Worm (Caenorhabditis elegans) whole organism, L2 larva: Measurements from ENCODE around the gene npp-1.

Source experiments
- F13H6.1 ChIP-seq: sonication (generic microtip); optimal IDR thresholded peaks from 2 replicates; lab custom pipeline; 2016; ENCODE audit warnings: missing genetic modification characterization, missing compliant biosample characterization
- R02D3.7 ChIP-seq: fragments of 150-350 bp; optimal IDR thresholded peaks from 2 replicates; lab custom pipeline; 2014; ENCODE audit warnings: missing biosample characterization, missing genetic modification characterization
- Y55F3AM.14 ChIP-seq: fragments of 200-800 bp; sonication (Bioruptor generic); optimal IDR thresholded peaks from 2 replicates; lab custom pipeline; 2018; ENCODE audit warnings: mild to moderate bottlenecking, missing genetic modification characterization, missing compliant biosample characterization
- ZK546.5 ChIP-seq: sonication (generic microtip); optimal IDR thresholded peaks from 2 replicates; lab custom pipeline; 2017; ENCODE audit warnings: missing biosample characterization, missing genetic modification characterization
- alr-1 ChIP-seq: fragments of 150-350 bp; optimal IDR thresholded peaks from 2 replicates; lab custom pipeline; 2014; ENCODE audit warnings: missing biosample characterization, missing genetic modification characterization
- aly-2 ChIP-seq: fragments of 150-350 bp; optimal IDR thresholded peaks from 2 replicates; lab custom pipeline; 2014; ENCODE audit warnings: missing biosample characterization, missing genetic modification characterization
- ama-1 ChIP-seq: fragments of 150-350 bp; optimal IDR thresholded peaks from 2 replicates; lab custom pipeline; 2018; ENCODE audit warnings: inconsistent platforms
- blmp-1 ChIP-seq: sonication (generic microtip); optimal IDR thresholded peaks from 2 replicates; lab custom pipeline; 2017; ENCODE audit warnings: missing genetic modification characterization, mild to moderate bottlenecking, missing compliant biosample characterization, antibody characterized with exemption, moderate library complexity; ENCODE audit not compliant: insufficient read depth
- ceh-16 ChIP-seq: fragments of 150-350 bp; optimal IDR thresholded peaks from 2 replicates; lab custom pipeline; 2014; ENCODE audit warnings: missing biosample characterization, missing genetic modification characterization
- ceh-82 ChIP-seq: fragments of 150-350 bp; optimal IDR thresholded peaks from 2 replicates; lab custom pipeline; 2014; ENCODE audit warnings: missing biosample characterization, missing genetic modification characterization
- crh-2 ChIP-seq: sonication (generic microtip); optimal IDR thresholded peaks from 2 replicates; lab custom pipeline; 2017; ENCODE audit warnings: missing biosample characterization, missing genetic modification characterization
- dmd-4 ChIP-seq: sonication (generic microtip); optimal IDR thresholded peaks from 2 replicates; lab custom pipeline; 2017; ENCODE audit warnings: missing biosample characterization, missing genetic modification characterization
- egl-27 ChIP-seq: sonication (generic microtip); optimal IDR thresholded peaks from 3 replicates; lab custom pipeline; 2017; ENCODE audit warnings: missing biosample characterization, missing genetic modification reagents, missing genetic modification characterization
- elt-1 ChIP-seq: fragments of 150-350 bp; optimal IDR thresholded peaks from 2 replicates; lab custom pipeline; 2014; ENCODE audit warnings: missing biosample characterization, missing genetic modification characterization
- elt-3 ChIP-seq: sonication (generic microtip); optimal IDR thresholded peaks from 2 replicates; lab custom pipeline; 2017; ENCODE audit warnings: missing biosample characterization, missing genetic modification characterization
- fos-1 ChIP-seq: fragments of 150-350 bp; optimal IDR thresholded peaks from 2 replicates; lab custom pipeline; 2014; ENCODE audit warnings: missing biosample characterization, missing genetic modification characterization
- gmeb-1 ChIP-seq: fragments of 150-350 bp; optimal IDR thresholded peaks from 2 replicates; lab custom pipeline; 2014; ENCODE audit warnings: missing biosample characterization, missing genetic modification characterization
- lin-13 ChIP-seq: fragments of 150-350 bp; optimal IDR thresholded peaks from 2 replicates; lab custom pipeline; 2014; ENCODE audit warnings: missing biosample characterization, missing genetic modification reagents, missing genetic modification characterization
- lsy-2 ChIP-seq, 2 experiments: fragments of 150-350 bp in 1 of 2; sonication (generic microtip) in 1 of 2; optimal IDR thresholded peaks; 2 replicates each; lab custom pipeline; 2014 to 2017; ENCODE audit warnings: missing biosample characterization in 2 of 2, missing genetic modification characterization in 2 of 2
- mab-5 ChIP-seq: fragments of 150-350 bp; optimal IDR thresholded peaks from 2 replicates; lab custom pipeline; 2014; ENCODE audit warnings: missing biosample characterization, missing genetic modification characterization
- mbf-1 ChIP-seq: sonication (generic microtip); optimal IDR thresholded peaks from 2 replicates; lab custom pipeline; 2017; ENCODE audit warnings: missing biosample characterization, missing genetic modification characterization
- mdl-1 ChIP-seq, 2 experiments: fragments of 150-350 bp in 1 of 2; sonication (generic microtip) in 1 of 2; optimal IDR thresholded peaks; 2 replicates each; lab custom pipeline; 2017; ENCODE audit warnings: missing biosample characterization in 2 of 2, missing genetic modification characterization in 2 of 2
- nhr-10 ChIP-seq: sonication (generic microtip); optimal IDR thresholded peaks from 2 replicates; lab custom pipeline; 2017; ENCODE audit warnings: missing biosample characterization, missing genetic modification characterization
- nhr-11 ChIP-seq: fragments of 150-350 bp; optimal IDR thresholded peaks from 2 replicates; lab custom pipeline; 2014; ENCODE audit warnings: missing biosample characterization, missing genetic modification characterization
- nhr-12 ChIP-seq: fragments of 150-350 bp; optimal IDR thresholded peaks from 2 replicates; lab custom pipeline; 2014; ENCODE audit warnings: missing biosample characterization, missing genetic modification characterization
- nhr-21 ChIP-seq: fragments of 150-350 bp; optimal IDR thresholded peaks from 2 replicates; lab custom pipeline; 2014; ENCODE audit warnings: missing biosample characterization, missing genetic modification characterization
- nhr-23 ChIP-seq: fragments of 150-350 bp; optimal IDR thresholded peaks from 2 replicates; lab custom pipeline; 2014; ENCODE audit warnings: missing biosample characterization, missing genetic modification reagents, missing genetic modification characterization
- nhr-237 ChIP-seq: fragments of 150-350 bp; optimal IDR thresholded peaks from 2 replicates; lab custom pipeline; 2014; ENCODE audit warnings: missing biosample characterization, missing genetic modification characterization
- nhr-25 ChIP-seq: fragments of 150-350 bp; sonication (generic microtip); optimal IDR thresholded peaks from 3 replicates; lab custom pipeline; 2014; ENCODE audit warnings: missing biosample characterization, missing genetic modification characterization
- nhr-6 ChIP-seq: fragments of 150-350 bp; optimal IDR thresholded peaks from 2 replicates; lab custom pipeline; 2014; ENCODE audit warnings: missing biosample characterization, missing genetic modification characterization
- nhr-77 ChIP-seq: fragments of 150-350 bp; optimal IDR thresholded peaks from 2 replicates; lab custom pipeline; 2014; ENCODE audit warnings: missing biosample characterization, missing genetic modification characterization
- peb-1 ChIP-seq: fragments of 150-350 bp; optimal IDR thresholded peaks from 2 replicates; lab custom pipeline; 2014; ENCODE audit warnings: missing biosample characterization, missing genetic modification characterization
- skn-1 ChIP-seq: sonication (generic microtip); optimal IDR thresholded peaks from 2 replicates; lab custom pipeline; 2017; ENCODE audit warnings: missing biosample characterization, missing genetic modification characterization
- sma-3 ChIP-seq: sonication (generic microtip); optimal IDR thresholded peaks from 2 replicates; lab custom pipeline; 2016; ENCODE audit warnings: missing genetic modification reagents, missing genetic modification characterization, missing compliant biosample characterization
- sma-9 ChIP-seq, 2 experiments: fragments of 150-350 bp in 1 of 2; sonication (generic microtip) in 1 of 2; optimal IDR thresholded peaks; 2 replicates each; lab custom pipeline; 2014 to 2016; ENCODE audit warnings: missing genetic modification characterization in 2 of 2, mild to moderate bottlenecking in 1 of 2, missing biosample characterization in 1 of 2, missing compliant biosample characterization in 1 of 2, missing genetic modification reagents in 1 of 2, moderate library complexity in 1 of 2
- snpc-4 ChIP-seq: fragments of 150-350 bp; optimal IDR thresholded peaks from 2 replicates; lab custom pipeline; 2014; ENCODE audit warnings: missing biosample characterization, missing genetic modification characterization
- unc-39 ChIP-seq: fragments of 150-350 bp; optimal IDR thresholded peaks from 2 replicates; lab custom pipeline; 2014; ENCODE audit warnings: missing biosample characterization, missing genetic modification characterization
- unc-55 ChIP-seq: fragments of 150-350 bp; sonication (generic microtip); optimal IDR thresholded peaks from 3 replicates; lab custom pipeline; 2014; ENCODE audit warnings: missing biosample characterization, missing genetic modification reagents, missing genetic modification characterization
- unc-62 ChIP-seq: fragments of 150-350 bp; optimal IDR thresholded peaks from 2 replicates; lab custom pipeline; 2014; ENCODE audit warnings: missing biosample characterization, missing genetic modification reagents, missing genetic modification characterization
- zag-1 ChIP-seq: fragments of 150-350 bp; optimal IDR thresholded peaks from 2 replicates; lab custom pipeline; 2014; ENCODE audit warnings: missing biosample characterization, missing genetic modification characterization
- ztf-1 ChIP-seq: fragments of 200-800 bp; sonication (Bioruptor generic); conservative IDR thresholded peaks from 2 replicates; pipeline ENCODE4 v1.3.6; 2022; ENCODE audit warnings: missing genetic modification characterization, missing compliant biosample characterization
- ztf-11 ChIP-seq: sonication (generic microtip); optimal IDR thresholded peaks from 2 replicates; lab custom pipeline; 2017; ENCODE audit warnings: missing biosample characterization, missing genetic modification characterization
- ztf-4 ChIP-seq: fragments of 150-350 bp; optimal IDR thresholded peaks from 2 replicates; lab custom pipeline; 2014; ENCODE audit warnings: missing biosample characterization, missing genetic modification characterization

The npp-1 gene

DNA sequence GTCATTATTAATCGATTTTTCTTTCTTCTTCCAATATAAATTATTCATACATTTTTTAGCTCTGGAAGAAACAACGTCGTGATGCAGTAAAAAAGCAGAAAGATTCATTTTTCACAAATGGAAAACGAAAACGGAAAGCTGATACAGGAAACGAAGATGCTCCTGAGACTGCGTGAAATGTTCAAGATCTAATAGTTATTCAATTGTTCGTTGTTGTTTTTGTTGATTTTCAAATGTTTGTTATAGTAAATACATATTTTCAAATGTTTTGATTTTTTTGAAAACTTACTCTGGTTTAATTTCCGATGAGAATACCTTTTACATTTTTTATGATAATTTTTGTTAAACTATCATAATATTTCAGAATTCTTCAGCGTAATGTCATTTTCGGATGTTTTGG, 5.5 kb downstream of the npp-1 start, which contains the start of gene K07F5.16:
Gene K07F5.16 (plus strand): TSS at position 301 of the 400 bp plus-strand sequence.
- TF ChIP-seq R02D3.7 (tag; lab: Kevin White, UChicago) (no peak), elt-1 (tag; lab: Kevin White, UChicago) (no peak), nhr-6 (no peak), lin-13 (GFP tag; lab: Kevin White, UChicago) (no peak), gmeb-1 (tag; lab: Kevin White, UChicago) (no peak), ztf-11 (tag; lab: Kevin White, UChicago) (no peak), nhr-10 (no peak), egl-27 (tag; lab: Kevin White, UChicago) (no peak), ztf-1 (GFP tag; lab: Robert Waterston, UW) (no peak), ceh-82 (tag; lab: Kevin White, UChicago) (no peak), Y55F3AM.14 (GFP tag; lab: Kevin White, UChicago) (no peak), peb-1 (tag; lab: Kevin White, UChicago) (no peak), nhr-77 (tag; lab: Kevin White, UChicago) (no peak), dmd-4 (tag; lab: Kevin White, UChicago) (no peak), ama-1 (lab: Kevin White, UChicago) (no peak)

- TF ChIP-seq blmp-1 (tag; lab: Kevin White, UChicago): no peak
- TF ChIP-seq nhr-12: no peak
- no peak for TF ChIP-seq aly-2 (tag; lab: Kevin White, UChicago)
- TF ChIP-seq lsy-2 (tag; optimal IDR thresholded peaks at IDR 0.05; lab: Kevin White, UChicago): no peak
- no peak for TF ChIP-seq nhr-237 (tag; lab: Kevin White, UChicago)
- TF ChIP-seq F13H6.1: no peak
- TF ChIP-seq ztf-1 (GFP tag; lab: Robert Waterston, UW): no peak
Observed at ce11 chrIV:9864778-9865177, 6.5 kb downstream of the npp-1 start, which contains the start of the genes K07F5.15 and K07F5.22. K07F5.15 (plus strand) TSS chrIV:9865078. K07F5.22 (plus strand) TSS chrIV:9865078.

ce11 chrIV:9866865-9867264, 8.6 kb downstream of the npp-1 start:
- TF ChIP-seq egl-27 (tag; lab: Kevin White, UChicago) (no peak), nhr-21 (no peak), nhr-11 (tag; lab: Kevin White, UChicago) (no peak), F13H6.1 (no peak), alr-1 (tag; lab: Kevin White, UChicago) (no peak), nhr-77 (tag; lab: Kevin White, UChicago) (no peak), dmd-4 (tag; lab: Kevin White, UChicago) (no peak), ztf-11 (tag; lab: Kevin White, UChicago) (no peak)

DNA sequence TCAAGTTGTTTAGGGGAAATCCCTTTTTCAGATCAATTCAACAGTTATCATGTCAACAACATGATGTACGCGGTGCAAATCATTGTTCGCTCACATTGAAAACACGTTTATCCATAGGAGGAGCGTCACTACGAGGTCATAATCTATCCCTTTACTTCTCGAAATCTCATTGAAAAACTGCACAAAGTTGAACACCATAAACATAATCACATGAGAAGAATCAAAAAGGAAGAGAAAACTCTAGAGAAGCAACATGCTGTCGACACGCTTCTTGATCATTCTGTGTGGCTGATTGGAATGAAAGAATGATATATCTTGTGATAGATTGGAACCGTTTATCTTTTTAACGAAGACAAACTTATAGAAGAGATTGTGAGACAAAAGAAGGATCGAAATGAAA, 9.6 kb downstream of the npp-1 start:
- TF ChIP-seq ceh-16 (tag; lab: Kevin White, UChicago): no peak
- TF ChIP-seq aly-2 (tag; lab: Kevin White, UChicago): no peak
- TF ChIP-seq ama-1 (lab: Kevin White, UChicago): no peak
- no peak for TF ChIP-seq unc-39 (tag; lab: Kevin White, UChicago)
- TF ChIP-seq lin-13 (GFP tag; lab: Kevin White, UChicago): no peak
- TF ChIP-seq elt-1 (tag; lab: Kevin White, UChicago): no peak
- no peak for TF ChIP-seq R02D3.7 (tag; lab: Kevin White, UChicago)
- TF ChIP-seq snpc-4 (tag; lab: Kevin White, UChicago): no peak
- peak; percentile 99 for TF ChIP-seq nhr-21
- no peak for TF ChIP-seq ztf-1 (GFP tag; lab: Robert Waterston, UW)
- TF ChIP-seq ztf-4: peak; percentile 18
- TF ChIP-seq nhr-23 (tag; lab: Kevin White, UChicago): no peak
- peak in 1 of 2 experiments; percentile 68 for TF ChIP-seq lsy-2 (tag; optimal IDR thresholded peaks at IDR 0.05; lab: Kevin White, UChicago)
- peak; percentile 91 for TF ChIP-seq blmp-1 (tag; lab: Kevin White, UChicago)
- TF ChIP-seq dmd-4 (tag; lab: Kevin White, UChicago): no peak
- TF ChIP-seq zag-1 (tag; lab: Kevin White, UChicago): no peak
- TF ChIP-seq mdl-1 (tag; optimal IDR thresholded peaks at IDR 0.05; lab: Kevin White, UChicago): peak in 1 of 2 experiments; percentile 77
- peak; percentile 98 for TF ChIP-seq sma-9 (GFP tag; optimal IDR thresholded peaks at IDR 0.05; lab: Kevin White, UChicago)
- TF ChIP-seq sma-9 (tag; optimal IDR thresholded peaks at IDR 0.05; lab: Kevin White, UChicago): no peak
- TF ChIP-seq nhr-12: no peak
- peak; percentile 49 for TF ChIP-seq crh-2 (tag; lab: Kevin White, UChicago)
- no peak for TF ChIP-seq unc-55 (GFP tag; lab: Kevin White, UChicago)
- TF ChIP-seq skn-1 (tag; lab: Kevin White, UChicago): no peak
- TF ChIP-seq Y55F3AM.14 (GFP tag; lab: Kevin White, UChicago): no peak
- peak; percentile 96 for TF ChIP-seq sma-3 (GFP tag; lab: Kevin White, UChicago)
- peak; percentile 97 for TF ChIP-seq nhr-25 (tag; lab: Kevin White, UChicago)
- TF ChIP-seq nhr-77 (tag; lab: Kevin White, UChicago): no peak
- TF ChIP-seq nhr-11 (tag; lab: Kevin White, UChicago): no peak
- no peak for TF ChIP-seq nhr-10
- TF ChIP-seq peb-1 (tag; lab: Kevin White, UChicago): no peak
- no peak for TF ChIP-seq mbf-1 (tag; lab: Kevin White, UChicago)
- TF ChIP-seq egl-27 (tag; lab: Kevin White, UChicago): peak; percentile 48
- peak; percentile 33 for TF ChIP-seq F13H6.1
- TF ChIP-seq elt-3 (tag; lab: Kevin White, UChicago): no peak
- TF ChIP-seq gmeb-1 (tag; lab: Kevin White, UChicago): peak; percentile 59
- no peak for TF ChIP-seq unc-62 (GFP tag; lab: Kevin White, UChicago)
- TF ChIP-seq ZK546.5: no peak
- TF ChIP-seq fos-1 (tag; lab: Kevin White, UChicago): peak; percentile 42
- no peak for TF ChIP-seq nhr-237 (tag; lab: Kevin White, UChicago)
- TF ChIP-seq nhr-6: peak; percentile 52
- TF ChIP-seq mab-5 (tag; lab: Kevin White, UChicago): no peak
